Worm (Caenorhabditis elegans): ENCODE results near the gene vps-15.
A peak's percentile ranks its signal among the peaks of the same experiment; 100 is the strongest.

vps-15 gene

DNA sequence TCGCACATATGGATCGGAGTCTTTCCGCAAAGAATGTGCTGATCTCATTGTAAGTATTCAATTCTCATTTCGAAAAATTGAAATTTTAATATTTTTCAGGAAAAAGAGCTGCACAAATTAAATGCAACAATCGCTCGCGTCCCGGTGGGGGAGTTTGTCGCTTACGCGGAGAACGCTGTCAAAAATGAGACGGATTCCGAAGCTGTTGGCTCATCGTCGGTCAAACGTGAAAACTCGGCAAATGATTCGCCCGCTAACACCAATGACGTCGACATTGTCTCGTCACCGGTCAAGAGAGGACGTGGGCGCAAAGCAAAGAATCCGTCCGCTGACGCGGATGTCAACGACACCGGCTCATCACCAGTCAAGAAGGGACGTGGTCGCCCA, 896 bp upstream of the vps-15 start:
- no peak for TF ChIP-seq tbx-37 (GFP tag; conservative IDR thresholded peaks at IDR 0.05)
- no peak for TF ChIP-seq ceh-13 (GFP tag; optimal IDR thresholded peaks at IDR 0.05)
- no peak for TF ChIP-seq ets-7 (tag; optimal IDR thresholded peaks at IDR 0.05)
- TF ChIP-seq hnd-1 (tag; optimal IDR thresholded peaks at IDR 0.05) = no peak
- no peak for TF ChIP-seq flt-1 (GFP tag; IDR thresholded peaks at IDR 0.05)
- no peak for TF ChIP-seq pes-1 (GFP tag; IDR thresholded peaks at IDR 0.05)
- no peak for TF ChIP-seq hmg-4 (GFP tag; optimal IDR thresholded peaks at IDR 0.05)
- no peak for TF ChIP-seq hmbx-1 (tag; optimal IDR thresholded peaks at IDR 0.05)
- no peak for TF ChIP-seq B0310.2 (tag; optimal IDR thresholded peaks at IDR 0.05)
- TF ChIP-seq ceh-36 (tag; optimal IDR thresholded peaks at IDR 0.05) = no peak
- no peak for TF ChIP-seq ama-1 (optimal IDR thresholded peaks at IDR 0.05)

DNA sequence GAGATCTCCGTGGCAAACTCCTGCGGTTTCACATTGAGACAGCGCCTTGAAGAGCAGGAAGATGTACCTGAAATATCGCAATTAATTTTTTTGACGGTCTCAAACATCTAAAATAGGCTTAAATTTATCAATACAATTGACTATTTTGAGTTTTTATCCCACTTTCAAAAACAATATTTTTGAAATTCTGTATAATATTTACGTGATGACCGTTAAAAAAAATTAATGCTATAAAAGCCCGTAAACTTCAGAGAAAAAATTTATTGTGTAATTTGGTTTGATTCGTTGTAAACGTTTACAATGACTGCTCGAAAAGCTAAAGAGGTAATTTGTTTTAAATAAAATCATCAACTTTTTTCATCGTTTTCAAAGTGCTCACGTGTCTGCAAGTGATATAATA, 1.3 kb downstream of the vps-15 start, which contains the start of gene ZK930.7:
Gene ZK930.7, plus strand, starts transcription at position 301 of the 400 bp plus-strand sequence.
- TF ChIP-seq hnd-1 (tag; optimal IDR thresholded peaks at IDR 0.05) (no peak), tbx-11 (GFP tag; IDR thresholded peaks at IDR 0.05) (no peak), aly-1 (tag; optimal IDR thresholded peaks at IDR 0.05) (no peak), tbx-37 (GFP tag; conservative IDR thresholded peaks at IDR 0.05) (no peak), ama-1 (optimal IDR thresholded peaks at IDR 0.05) (no peak), ceh-36 (tag; optimal IDR thresholded peaks at IDR 0.05) (no peak), hmbx-1 (tag; optimal IDR thresholded peaks at IDR 0.05) (no peak), sea-1 (GFP tag; conservative IDR thresholded peaks at IDR 0.05) (no peak), scrt-1 (GFP tag; IDR thresholded peaks at IDR 0.05) (no peak), flt-1 (GFP tag; IDR thresholded peaks at IDR 0.05) (no peak), ets-7 (tag; optimal IDR thresholded peaks at IDR 0.05) (no peak), tra-4 (tag; optimal IDR thresholded peaks at IDR 0.05) (no peak), hmg-4 (GFP tag; optimal IDR thresholded peaks at IDR 0.05) (no peak), ceh-13 (GFP tag; optimal IDR thresholded peaks at IDR 0.05) (no peak), B0310.2 (tag; optimal IDR thresholded peaks at IDR 0.05) (no peak)

DNA sequence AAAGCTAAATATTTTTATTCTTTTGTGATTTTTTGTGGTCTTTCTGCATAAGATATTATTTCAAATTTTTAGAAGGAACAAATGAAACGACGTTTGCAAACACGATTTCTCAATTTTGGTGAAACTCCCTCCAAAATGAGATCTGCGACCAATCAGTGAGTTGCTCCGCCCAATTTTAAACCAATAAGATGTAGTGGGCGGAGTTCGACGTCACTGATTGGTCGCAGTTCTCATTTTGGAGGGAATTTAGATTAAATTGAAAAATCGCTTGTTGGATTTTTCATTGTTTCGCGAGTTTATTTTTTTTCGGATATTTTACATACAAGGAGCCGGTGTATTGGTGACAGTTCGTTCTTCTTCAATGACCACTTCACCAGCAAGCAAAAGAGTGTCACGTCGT, 5.1 kb downstream of the vps-15 start:
- TF ChIP-seq flt-1 (GFP tag; IDR thresholded peaks at IDR 0.05) = no peak
- TF ChIP-seq scrt-1 (GFP tag; IDR thresholded peaks at IDR 0.05) = no peak
- no peak for TF ChIP-seq tbx-37 (GFP tag; conservative IDR thresholded peaks at IDR 0.05)
- TF ChIP-seq sea-1 (GFP tag; conservative IDR thresholded peaks at IDR 0.05) = no peak
- TF ChIP-seq B0310.2 (tag; optimal IDR thresholded peaks at IDR 0.05) = no peak
- TF ChIP-seq hmbx-1 (tag; optimal IDR thresholded peaks at IDR 0.05) = no peak
- TF ChIP-seq hmg-4 (GFP tag; optimal IDR thresholded peaks at IDR 0.05) = no peak

DNA sequence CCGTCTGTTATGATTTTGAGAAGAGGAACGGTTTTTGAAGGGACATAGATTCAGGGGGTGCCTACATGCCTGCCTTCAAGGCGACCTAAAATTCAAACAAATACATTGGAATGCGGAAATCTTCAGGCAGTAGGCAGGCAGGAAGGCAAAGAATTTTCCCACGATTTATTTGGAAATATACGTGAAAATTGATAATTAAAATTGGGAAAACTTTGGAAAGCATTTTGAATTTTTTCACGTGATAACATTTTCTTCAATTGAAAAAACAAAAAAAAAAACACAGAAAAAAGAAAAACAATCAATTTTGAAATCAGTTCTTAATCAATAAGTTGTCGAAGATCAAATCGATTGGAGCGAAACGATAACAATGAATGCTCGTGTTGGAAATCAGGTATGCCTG, 9.4 kb downstream of the vps-15 start, which contains the start of gene ZK930.4:
Gene ZK930.4, plus strand, starts transcription at position 301 of the 400 bp plus-strand sequence.
- TF ChIP-seq hnd-1 (tag; optimal IDR thresholded peaks at IDR 0.05) (no peak), hmg-4 (GFP tag; optimal IDR thresholded peaks at IDR 0.05) (no peak)

DNA sequence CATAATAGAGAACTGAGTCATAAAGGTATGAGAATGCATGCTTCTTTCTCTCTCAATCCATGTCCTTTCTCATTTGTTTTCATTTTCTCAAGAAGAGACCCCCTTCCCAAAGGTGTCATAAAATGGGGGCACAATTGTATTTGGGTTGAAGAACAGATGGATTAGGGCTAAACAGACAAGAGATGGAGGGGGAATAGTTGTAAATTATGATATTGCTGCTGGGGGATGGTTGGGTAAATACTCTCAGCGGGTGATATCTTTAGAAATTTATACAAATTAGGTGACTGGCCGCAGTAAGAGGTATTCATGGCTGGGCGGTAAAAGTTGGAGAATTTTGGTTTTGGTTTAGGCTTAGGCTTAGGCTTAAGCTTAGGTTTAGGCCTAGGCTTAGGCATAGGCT, 10.6 kb downstream of the vps-15 start:
- TF ChIP-seq scrt-1 (GFP tag; IDR thresholded peaks at IDR 0.05) (no peak), hnd-1 (tag; optimal IDR thresholded peaks at IDR 0.05) (no peak), B0310.2 (tag; optimal IDR thresholded peaks at IDR 0.05) (no peak), tbx-37 (GFP tag; conservative IDR thresholded peaks at IDR 0.05) (no peak), ama-1 (optimal IDR thresholded peaks at IDR 0.05) (no peak), pes-1 (GFP tag; IDR thresholded peaks at IDR 0.05) (no peak), F13C5.2 (tag; optimal IDR thresholded peaks at IDR 0.05) (no peak), ceh-36 (tag; optimal IDR thresholded peaks at IDR 0.05) (no peak), ets-7 (tag; optimal IDR thresholded peaks at IDR 0.05) (no peak), tra-4 (tag; optimal IDR thresholded peaks at IDR 0.05) (no peak), hmg-4 (GFP tag; optimal IDR thresholded peaks at IDR 0.05) (no peak), tbx-11 (GFP tag; IDR thresholded peaks at IDR 0.05) (no peak), flt-1 (GFP tag; IDR thresholded peaks at IDR 0.05) (no peak), sea-1 (GFP tag; conservative IDR thresholded peaks at IDR 0.05) (no peak), hmbx-1 (tag; optimal IDR thresholded peaks at IDR 0.05) (no peak)

DNA sequence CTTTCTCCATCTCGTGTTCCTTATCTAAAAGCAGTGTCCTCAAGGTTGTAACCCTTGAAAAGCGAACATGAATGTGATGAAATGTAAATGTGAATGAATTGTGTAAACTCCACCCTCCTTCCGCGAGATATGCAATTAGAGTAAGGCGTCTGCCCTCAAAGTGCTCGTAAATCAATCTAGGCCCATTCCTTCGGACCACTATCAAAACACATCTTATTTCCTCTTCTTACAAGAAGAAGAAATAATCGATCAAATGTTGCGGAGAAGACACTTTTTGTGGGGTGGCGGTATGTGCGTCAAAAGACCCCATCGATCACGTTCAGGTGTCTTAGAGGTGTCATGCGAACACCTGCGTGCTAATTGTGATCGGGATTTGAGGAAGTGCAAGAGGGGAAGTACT, 13.4 kb downstream of the vps-15 start:
- no peak for TF ChIP-seq ceh-36 (tag; optimal IDR thresholded peaks at IDR 0.05)
- no peak for TF ChIP-seq tra-4 (tag; optimal IDR thresholded peaks at IDR 0.05)
- no peak for TF ChIP-seq flt-1 (GFP tag; IDR thresholded peaks at IDR 0.05)
- no peak for TF ChIP-seq B0310.2 (tag; optimal IDR thresholded peaks at IDR 0.05)
- no peak for TF ChIP-seq tbx-37 (GFP tag; conservative IDR thresholded peaks at IDR 0.05)
- no peak for TF ChIP-seq scrt-1 (GFP tag; IDR thresholded peaks at IDR 0.05)
- no peak for TF ChIP-seq aly-1 (tag; optimal IDR thresholded peaks at IDR 0.05)
- no peak for TF ChIP-seq hmbx-1 (tag; optimal IDR thresholded peaks at IDR 0.05)
- no peak for TF ChIP-seq pes-1 (GFP tag; IDR thresholded peaks at IDR 0.05)
- no peak for TF ChIP-seq ceh-13 (GFP tag; optimal IDR thresholded peaks at IDR 0.05)
- no peak for TF ChIP-seq tbx-11 (GFP tag; IDR thresholded peaks at IDR 0.05)

DNA sequence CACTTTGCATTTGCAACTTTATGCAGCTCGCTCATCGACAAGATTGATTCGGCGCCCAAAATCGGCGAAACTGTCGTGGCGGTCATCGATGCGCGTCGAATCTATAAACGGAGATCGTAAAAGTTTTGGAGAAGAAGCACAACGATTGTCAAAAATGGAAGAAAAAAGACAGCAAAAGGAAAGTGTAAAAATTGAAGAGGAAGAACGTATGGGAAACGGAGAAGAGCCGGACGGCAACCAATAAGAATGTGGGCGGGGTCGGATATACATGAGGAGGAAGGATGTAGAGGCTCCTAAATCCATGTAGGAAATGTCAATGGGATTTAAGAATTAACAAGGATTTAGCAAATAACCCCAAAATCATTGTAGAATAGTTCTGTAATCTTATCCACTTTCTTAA, 14.5 kb downstream of the vps-15 start, which contains the start of gene vab-23:
Gene vab-23, minus strand, starts transcription at position 101 of the 400 bp plus-strand sequence.
- TF ChIP-seq tra-4 (tag; optimal IDR thresholded peaks at IDR 0.05) = no peak
- TF ChIP-seq ceh-36 (tag; optimal IDR thresholded peaks at IDR 0.05) = no peak
- TF ChIP-seq pes-1 (GFP tag; IDR thresholded peaks at IDR 0.05) = no peak
- no peak for TF ChIP-seq F13C5.2 (tag; optimal IDR thresholded peaks at IDR 0.05)
- no peak for TF ChIP-seq tbx-37 (GFP tag; conservative IDR thresholded peaks at IDR 0.05)
- no peak for TF ChIP-seq ama-1 (optimal IDR thresholded peaks at IDR 0.05)
- no peak for TF ChIP-seq B0310.2 (tag; optimal IDR thresholded peaks at IDR 0.05)
- no peak for TF ChIP-seq hmg-4 (GFP tag; optimal IDR thresholded peaks at IDR 0.05)

DNA sequence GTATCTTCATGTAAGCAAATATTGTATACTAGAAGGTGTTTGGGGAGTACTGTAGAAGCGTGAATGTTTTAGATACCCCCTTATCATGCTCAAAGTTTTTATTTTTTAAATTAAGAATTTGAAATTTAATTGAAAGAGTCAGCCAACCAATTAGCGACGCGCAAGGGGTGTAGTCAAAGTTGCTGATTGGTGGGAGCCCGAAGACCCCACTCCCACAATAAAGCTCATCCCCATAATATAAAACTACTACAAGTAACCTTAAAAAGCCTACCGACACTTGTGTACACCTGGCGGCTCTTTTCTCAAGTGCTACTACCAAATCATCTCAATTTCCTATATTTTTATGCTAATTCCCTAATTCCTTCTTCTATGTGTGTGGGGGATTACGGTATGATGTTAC, 15.9 kb downstream of the vps-15 start:
- TF ChIP-seq tbx-11 (GFP tag; IDR thresholded peaks at IDR 0.05) = no peak
- no peak for TF ChIP-seq tbx-37 (GFP tag; conservative IDR thresholded peaks at IDR 0.05)
- peak; percentile 6 for TF ChIP-seq ceh-36 (tag; optimal IDR thresholded peaks at IDR 0.05)
